Worm (Caenorhabditis elegans): Measurements from ENCODE around the gene Y26E6A.3.

Y26E6A.3 gene

DNA sequence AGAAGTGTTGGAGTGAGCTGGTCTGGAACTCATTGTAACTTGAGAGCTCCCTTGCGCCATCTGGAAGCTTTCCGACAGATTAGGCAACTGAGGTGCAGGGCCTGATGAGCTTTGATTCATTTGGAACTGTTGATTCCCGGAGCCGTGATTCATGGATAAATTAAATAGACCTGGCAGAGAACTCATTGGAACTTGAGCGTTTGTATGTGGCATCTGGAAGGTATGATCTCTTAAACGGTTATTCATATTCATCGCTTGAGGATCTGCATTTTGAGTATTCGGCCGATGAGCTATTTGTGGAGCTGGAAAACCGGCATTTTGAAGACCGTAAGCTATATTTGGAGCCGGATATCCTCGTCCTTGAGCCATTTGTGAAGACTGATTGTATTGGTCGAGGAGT lies 18.8 kb upstream of the Y26E6A.3 start:
- TF ChIP-seq lin-15B (tag; optimal IDR thresholded peaks at IDR 0.05) (no peak), nhr-102 (tag; optimal IDR thresholded peaks at IDR 0.05) (no peak)

DNA sequence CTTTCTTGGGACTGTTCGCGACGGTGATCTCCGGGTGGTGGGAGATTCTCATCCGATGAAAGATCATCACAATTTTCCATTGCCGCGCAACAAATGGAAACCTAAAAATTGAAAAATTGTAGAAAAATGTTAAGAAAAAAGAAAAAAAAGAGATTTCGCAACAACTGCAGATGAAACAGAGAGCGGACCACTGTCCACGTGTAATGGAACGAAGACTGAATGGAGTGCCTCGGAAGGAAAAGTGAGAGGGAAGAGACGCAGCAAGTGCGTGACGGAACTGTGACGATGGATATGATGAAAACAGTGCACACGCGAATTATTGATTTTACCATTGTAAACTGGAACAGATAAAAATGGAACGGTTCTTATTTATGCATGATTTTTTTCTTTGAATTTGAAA lies 16.3 kb upstream of the Y26E6A.3 start, which contains the start of gene meg-2:
TSS of gene meg-2 (minus strand) at position 101 of the 400 bp plus-strand sequence.
- TF ChIP-seq spr-1 (tag; optimal IDR thresholded peaks at IDR 0.05) (no peak), nhr-41 (GFP tag; IDR thresholded peaks at IDR 0.05) (no peak), zag-1 (tag; optimal IDR thresholded peaks at IDR 0.05) (no peak), nhr-237 (tag; optimal IDR thresholded peaks at IDR 0.05) (no peak), D1046.2 (GFP tag; IDR thresholded peaks at IDR 0.05) (no peak), Y5F2A.4 (GFP tag; optimal IDR thresholded peaks at IDR 0.05) (no peak), ceh-20 (GFP tag; IDR thresholded peaks at IDR 0.05) (no peak), ama-1 (optimal IDR thresholded peaks at IDR 0.05) (no peak), nhr-76 (tag; optimal IDR thresholded peaks at IDR 0.05) (no peak), pqm-1 (tag; optimal IDR thresholded peaks at IDR 0.05) (no peak), daf-19 (GFP tag; conservative IDR thresholded peaks at IDR 0.05) (no peak), cey-2 (tag; optimal IDR thresholded peaks at IDR 0.05; ENCODE audit: borderline replicate concordance, insufficient read depth) (no peak), tag-97 (GFP tag; IDR thresholded peaks at IDR 0.05) (no peak), mdt-29 (GFP tag; IDR thresholded peaks at IDR 0.05) (no peak), nhr-10 (tag; optimal IDR thresholded peaks at IDR 0.05) (no peak)

DNA sequence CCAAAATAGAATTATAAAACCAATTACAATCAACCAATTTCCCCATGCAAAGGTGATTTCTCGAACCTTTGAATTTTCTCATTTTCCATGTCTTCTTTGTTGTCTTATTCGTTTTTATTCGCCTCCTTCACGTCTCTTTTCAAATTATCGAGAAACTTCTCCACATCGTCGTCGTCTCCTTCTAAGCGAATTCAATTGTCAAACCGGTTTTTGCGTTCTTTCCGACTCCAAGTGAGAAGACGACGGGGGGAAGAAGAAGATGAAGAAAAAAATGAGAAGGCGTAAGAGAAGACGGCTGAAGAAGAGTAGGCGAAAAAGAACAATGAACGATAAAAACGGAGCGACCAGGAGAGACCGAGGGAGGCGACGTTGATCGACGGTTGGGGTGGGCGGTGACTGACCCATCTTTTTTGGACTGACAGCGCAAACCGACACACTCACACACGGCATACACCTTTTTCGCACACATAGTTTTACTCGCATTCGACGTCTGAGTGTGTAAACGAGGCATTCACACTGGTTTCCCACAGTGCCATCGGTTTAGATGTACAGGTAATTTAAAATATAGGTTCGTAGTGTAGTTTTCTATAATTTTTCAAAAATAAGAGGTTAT lies 10.7 kb upstream of the Y26E6A.3 start:
- TF ChIP-seq ama-1 (optimal IDR thresholded peaks at IDR 0.05) (peak; percentile 9), hlh-11 (tag; optimal IDR thresholded peaks at IDR 0.05) (peak; percentile 77), ctbp-1 (GFP tag; IDR thresholded peaks at IDR 0.05) (0 out of 2 replicates have a peak, but pooled peaks have one; percentile 44), ceh-82 (tag; optimal IDR thresholded peaks at IDR 0.05) (no peak), unc-130 (GFP tag; optimal IDR thresholded peaks at IDR 0.05) (no peak), snpc-1.2 (GFP tag; IDR thresholded peaks at IDR 0.05) (no peak), snpc-4 (tag; optimal IDR thresholded peaks at IDR 0.05) (no peak), hif-1 (tag; optimal IDR thresholded peaks at IDR 0.05) (peak in 1 of 2 experiments; percentile 8), dpl-1 (GFP tag; optimal IDR thresholded peaks at IDR 0.05) (peak; percentile 29), lim-7 (GFP tag; IDR thresholded peaks at IDR 0.05) (no peak), ceh-32 (tag; optimal IDR thresholded peaks at IDR 0.05; ENCODE audit: poor library complexity) (no peak), spr-3 (GFP tag; optimal IDR thresholded peaks at IDR 0.05) (no peak), nhr-10 (tag; optimal IDR thresholded peaks at IDR 0.05) (peak; percentile 9), nhr-28 (tag; optimal IDR thresholded peaks at IDR 0.05) (peak; percentile 68), lin-1 (GFP tag; IDR thresholded peaks at IDR 0.05) (no peak), dve-1 (tag; optimal IDR thresholded peaks at IDR 0.05; ENCODE audit: insufficient read depth) (peak; percentile 37), Y48G9A.11 (GFP tag; IDR thresholded peaks at IDR 0.05) (no peak), ztf-11 (tag; optimal IDR thresholded peaks at IDR 0.05) (no peak), F44E2.7 (GFP tag; IDR thresholded peaks at IDR 0.05) (no peak), ceh-44 (GFP tag; IDR thresholded peaks at IDR 0.05) (no peak), lin-15B (tag; optimal IDR thresholded peaks at IDR 0.05) (no peak), lin-38 (GFP tag; IDR thresholded peaks at IDR 0.05) (no peak), fkh-10 (GFP tag; optimal IDR thresholded peaks at IDR 0.05) (peak; percentile 32), lin-29 (GFP tag; IDR thresholded peaks at IDR 0.05) (0 out of 2 replicates have a peak, but pooled peaks have one; percentile 37), aly-2 (tag; optimal IDR thresholded peaks at IDR 0.05) (no peak), T20F7.1 (GFP tag; optimal IDR thresholded peaks at IDR 0.05) (no peak), Y75B8A.6 (GFP tag; IDR thresholded peaks at IDR 0.05) (0 out of 2 replicates have a peak, but pooled peaks have one; percentile 47), hlh-30 (tag; optimal IDR thresholded peaks at IDR 0.05; ENCODE audit: insufficient read depth) (peak; percentile 35), zag-1 (tag; optimal IDR thresholded peaks at IDR 0.05) (no peak), php-3 (GFP tag; IDR thresholded peaks at IDR 0.05) (no peak), vab-7 (GFP tag; IDR thresholded peaks at IDR 0.05) (no peak), nhr-48 (tag; optimal IDR thresholded peaks at IDR 0.05) (peak; percentile 26), mdt-29 (GFP tag; IDR thresholded peaks at IDR 0.05) (peak; percentile 62; the same call in 1 of the 2 replicates), rbr-2 (tag; optimal IDR thresholded peaks at IDR 0.05) (peak; percentile 57), gei-8 (GFP tag; optimal IDR thresholded peaks at IDR 0.05) (peak; percentile 10)
